Fruit fly (Drosophila melanogaster) Kc167 (cell line): Measurements from ENCODE around the gene Arpc1.

ENCODE experiments used
- Myc ChIP-seq: fragments of >200 bp; optimal IDR thresholded peaks from 2 replicates; lab custom pipeline; 2017; ENCODE audit warnings: missing external identifiers
- ttk ChIP-seq: sonication (Bioruptor generic); optimal IDR thresholded peaks from 2 replicates; lab custom pipeline; 2017; ENCODE audit warnings: missing external identifiers

DNA sequence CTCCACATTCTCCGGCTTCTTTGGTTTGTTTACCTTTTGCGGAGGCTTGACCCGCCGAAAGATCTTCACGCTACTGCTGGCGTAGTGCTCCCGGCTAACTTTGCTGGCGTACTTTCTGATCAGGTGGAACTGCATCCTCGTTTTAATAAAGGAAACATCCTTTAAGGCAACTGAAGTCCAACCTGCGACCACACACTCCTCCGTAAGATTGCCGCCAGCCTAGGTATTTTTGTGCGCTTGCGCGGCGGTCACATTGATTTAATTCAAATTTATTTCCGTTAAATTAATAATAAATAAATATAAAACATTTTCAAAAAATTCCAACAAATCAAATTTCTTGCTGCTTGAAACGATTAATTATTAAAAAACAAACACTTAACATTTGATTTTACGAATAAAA, 2.0 kb downstream of the Arpc1 start, which contains the start of gene PolG1:
- TF ChIP-seq ttk (lab: Kevin White, UChicago) (no peak), Myc (lab: Kevin White, UChicago) (no peak)
